Worm (Caenorhabditis elegans): ENCODE results near the gene cku-80.
A peak's percentile ranks its signal among the peaks of the same experiment; 100 is the strongest.

The cku-80 gene

DNA sequence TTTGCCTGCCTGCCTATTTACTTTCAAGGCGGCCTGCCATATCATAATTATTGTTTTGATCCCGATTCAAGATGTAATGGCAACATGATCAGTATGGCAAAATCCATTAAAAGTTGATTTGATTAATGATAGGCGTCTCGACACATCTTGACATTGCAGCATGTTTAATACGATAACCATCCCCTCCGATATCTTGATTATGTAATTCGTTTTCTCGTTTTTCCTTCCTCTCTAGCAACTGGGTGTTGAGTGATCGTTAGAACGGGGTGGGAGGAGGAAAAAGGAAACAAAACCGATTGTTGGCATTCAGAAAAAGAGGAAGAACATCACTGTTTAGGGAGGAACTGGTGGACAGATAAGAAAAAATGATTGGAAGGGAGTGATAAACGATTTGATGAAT lies 27.7 kb upstream of the cku-80 start:
- no peak for TF ChIP-seq mes-4 (tag; optimal IDR thresholded peaks at IDR 0.05)
- no peak for TF ChIP-seq nhr-27 (tag; optimal IDR thresholded peaks at IDR 0.05)
- TF ChIP-seq attf-5 (GFP tag; optimal IDR thresholded peaks at IDR 0.05): no peak
- no peak for TF ChIP-seq F57C9.4 (tag; optimal IDR thresholded peaks at IDR 0.05)
- TF ChIP-seq rcor-1 (GFP tag; IDR thresholded peaks at IDR 0.05): no peak
- TF ChIP-seq ekl-4 (GFP tag; IDR thresholded peaks at IDR 0.05): no peak
- TF ChIP-seq hmg-20 (GFP tag; IDR thresholded peaks at IDR 0.05): no peak
- TF ChIP-seq F49E8.2 (tag; optimal IDR thresholded peaks at IDR 0.05; ENCODE audit: insufficient read depth): no peak
- TF ChIP-seq lin-54 (GFP tag; optimal IDR thresholded peaks at IDR 0.05): no peak
- no peak for TF ChIP-seq tbx-9 (tag; optimal IDR thresholded peaks at IDR 0.05; ENCODE audit: borderline replicate concordance)
- TF ChIP-seq Y53F4B.3 (GFP tag; IDR thresholded peaks at IDR 0.05): no peak
- TF ChIP-seq ztf-6 (GFP tag; IDR thresholded peaks at IDR 0.05): no peak
- TF ChIP-seq akir-1 (GFP tag; optimal IDR thresholded peaks at IDR 0.05): no peak
- TF ChIP-seq bed-1 (GFP tag; IDR thresholded peaks at IDR 0.05): no peak
- TF ChIP-seq mel-28 (tag; optimal IDR thresholded peaks at IDR 0.05; ENCODE audit: borderline replicate concordance): no peak

ce11 chrIII:4394496-4394895 lies 25.2 kb upstream of the cku-80 start, which contains the start of gene R07E5.4:
TSS of gene R07E5.4 (plus strand) at chrIII:4394796.
- TF ChIP-seq ceh-40 (GFP tag; IDR thresholded peaks at IDR 0.05) (no peak), nfya-1 (tag; optimal IDR thresholded peaks at IDR 0.05; ENCODE audit: borderline replicate concordance, insufficient read depth) (no peak), Y56A3A.18 (GFP tag; IDR thresholded peaks at IDR 0.05) (no peak), K12H6.12 (tag; optimal IDR thresholded peaks at IDR 0.05) (no peak), Y53F4B.3 (GFP tag; IDR thresholded peaks at IDR 0.05) (no peak), hmg-1.2 (GFP tag; IDR thresholded peaks at IDR 0.05) (no peak), Y53G8AR.9 (GFP tag; conservative IDR thresholded peaks at IDR 0.05) (no peak)

ce11 chrIII:4395857-4396256 lies 23.8 kb upstream of the cku-80 start:
- TF ChIP-seq nfyb-1 (GFP tag; IDR thresholded peaks at IDR 0.05) (peak; percentile 93), lin-26 (GFP tag; IDR thresholded peaks at IDR 0.05) (no peak), bed-1 (GFP tag; IDR thresholded peaks at IDR 0.05) (no peak), aptf-2 (GFP tag; conservative IDR thresholded peaks at IDR 0.05) (no peak)

- no peak for TF ChIP-seq madf-10 (tag; optimal IDR thresholded peaks at IDR 0.05)
- TF ChIP-seq F57C9.4 (tag; optimal IDR thresholded peaks at IDR 0.05): no peak
These were observed 22.5 kb upstream of the cku-80 start, which contains the start of gene R07E5.5 for ce11 chrIII:4397115-4397514. TSS of gene R07E5.5 (plus strand) at chrIII:4397415.

DNA sequence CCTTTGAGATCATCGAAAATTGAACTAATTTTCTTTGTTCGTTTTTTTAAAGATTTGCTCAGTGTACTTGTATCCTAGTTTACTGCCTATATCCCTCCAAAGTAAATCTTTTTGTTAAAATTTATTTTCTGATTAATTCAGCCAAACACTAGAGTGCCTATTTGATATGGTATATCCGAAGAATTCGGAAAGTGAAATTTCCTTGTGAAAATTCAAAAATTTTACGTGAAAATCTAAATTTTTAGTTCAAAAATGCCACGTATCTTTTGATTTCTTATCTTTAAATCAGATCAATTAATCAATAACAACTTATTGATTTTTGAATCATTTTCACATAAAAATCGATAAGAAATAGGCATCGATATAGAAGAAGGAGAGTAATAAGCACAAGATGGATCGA lies 21.2 kb upstream of the cku-80 start, which contains the start of gene R07E5.6:
Gene R07E5.6 (plus strand): TSS at position 301 of the 400 bp plus-strand sequence.
- TF ChIP-seq aptf-2 (GFP tag; conservative IDR thresholded peaks at IDR 0.05): no peak
- no peak for TF ChIP-seq madf-6 (GFP tag; IDR thresholded peaks at IDR 0.05)
- TF ChIP-seq sea-2 (GFP tag; IDR thresholded peaks at IDR 0.05): no peak
- no peak for TF ChIP-seq snpc-1.3 (tag; optimal IDR thresholded peaks at IDR 0.05; ENCODE audit: insufficient read depth)
- TF ChIP-seq gei-17 (GFP tag; optimal IDR thresholded peaks at IDR 0.05): no peak
- TF ChIP-seq lin-26 (GFP tag; IDR thresholded peaks at IDR 0.05): no peak
- TF ChIP-seq hmg-1.2 (GFP tag; IDR thresholded peaks at IDR 0.05): no peak
- no peak for TF ChIP-seq F10E7.11 (tag; optimal IDR thresholded peaks at IDR 0.05)
- TF ChIP-seq dox-1 (GFP tag; IDR thresholded peaks at IDR 0.05): no peak
- no peak for TF ChIP-seq F23B12.7 (tag; optimal IDR thresholded peaks at IDR 0.05; ENCODE audit: insufficient read depth)
- TF ChIP-seq ets-4 (GFP tag; optimal IDR thresholded peaks at IDR 0.05): no peak
- no peak for TF ChIP-seq zim-3 (tag; optimal IDR thresholded peaks at IDR 0.05)
- no peak for TF ChIP-seq xnd-1 (tag; optimal IDR thresholded peaks at IDR 0.05)
- no peak for TF ChIP-seq tbx-9 (tag; optimal IDR thresholded peaks at IDR 0.05; ENCODE audit: borderline replicate concordance)
- TF ChIP-seq nhr-80 (tag; optimal IDR thresholded peaks at IDR 0.05): no peak
- no peak for TF ChIP-seq bed-2 (GFP tag; IDR thresholded peaks at IDR 0.05)
- TF ChIP-seq ztf-25 (GFP tag; IDR thresholded peaks at IDR 0.05): no peak
- no peak for TF ChIP-seq atf-7 (tag; optimal IDR thresholded peaks at IDR 0.05)
- TF ChIP-seq die-1 (tag; optimal IDR thresholded peaks at IDR 0.05): no peak
- TF ChIP-seq unc-130 (GFP tag; optimal IDR thresholded peaks at IDR 0.05): no peak

All from whole organism, young adult.